Fruit fly (Drosophila melanogaster): Measurements from ENCODE around the gene Ada1-1.

The Ada1-1 gene

DNA sequence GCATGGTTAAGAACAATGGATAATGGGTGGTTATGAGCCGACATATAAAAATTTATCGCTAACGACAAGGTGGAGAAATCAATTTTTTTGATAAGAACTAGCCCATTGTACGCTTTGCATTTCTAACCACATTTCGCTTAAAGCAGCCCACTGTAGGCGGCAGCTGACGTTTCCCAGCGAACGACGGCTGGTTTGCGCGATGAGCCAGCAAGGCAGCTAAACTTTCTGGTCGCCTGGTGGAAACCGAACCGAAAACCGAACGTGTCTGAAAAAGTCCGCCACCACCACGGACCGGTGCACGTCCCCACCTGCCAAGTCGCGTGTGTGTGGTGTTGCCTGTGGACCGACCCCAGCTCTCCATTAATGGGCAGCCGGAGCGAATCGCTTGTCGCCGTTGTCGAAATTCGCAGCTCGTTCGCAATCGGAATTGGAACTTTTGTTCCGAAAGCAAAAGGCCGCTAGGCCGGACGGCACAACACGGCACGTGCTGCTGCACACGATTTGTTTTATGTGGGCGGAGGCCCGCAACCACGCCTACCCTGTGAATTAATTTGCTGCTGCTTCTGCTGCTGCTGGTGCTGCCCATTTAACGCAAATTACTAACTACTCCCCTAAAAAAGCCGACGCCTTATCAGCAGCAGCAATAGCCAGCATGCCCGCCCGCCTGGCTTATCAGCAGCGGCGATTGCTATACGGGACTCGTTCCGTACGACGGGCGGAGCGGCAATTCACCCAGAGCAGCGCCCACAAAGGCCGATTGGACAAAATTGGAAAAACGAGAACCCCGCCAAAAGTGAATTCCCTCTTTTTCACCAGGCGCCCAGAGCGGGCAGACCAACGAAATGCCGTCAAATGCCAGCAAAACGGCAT is 6.5 kb downstream of the Ada1-1 start:
- TF ChIP-seq CG11617 (GFP tag; optimal IDR thresholded peaks at IDR 0.05) = peak; percentile 47
- TF ChIP-seq CG7101 (tag; optimal IDR thresholded peaks at IDR 0.05) = peak; percentile 16
- peak; percentile 48 for TF ChIP-seq bab1 (GFP tag; optimal IDR thresholded peaks at IDR 0.05)
- TF ChIP-seq pad (GFP tag; optimal IDR thresholded peaks at IDR 0.05) = no peak
- TF ChIP-seq Hr96 (GFP tag; optimal IDR thresholded peaks at IDR 0.05) = peak; percentile 55
- TF ChIP-seq CG5204 (GFP tag; optimal IDR thresholded peaks at IDR 0.05) = peak; percentile 22
- peak; percentile 96 for TF ChIP-seq CG12768 (GFP tag; optimal IDR thresholded peaks at IDR 0.05)
- no peak for TF ChIP-seq CG7045 (GFP tag; optimal IDR thresholded peaks at IDR 0.05)
- TF ChIP-seq cic (GFP tag; optimal IDR thresholded peaks at IDR 0.05) = peak; percentile 97
- TF ChIP-seq Clk (GFP tag; optimal IDR thresholded peaks at IDR 0.05) = peak; percentile 18
- no peak for TF ChIP-seq kay (GFP tag; ENCODE audit: borderline replicate concordance)
- peak; percentile 29 for TF ChIP-seq CG33017 (tag; optimal IDR thresholded peaks at IDR 0.05)
- no peak for TF ChIP-seq CG14711 (tag; optimal IDR thresholded peaks at IDR 0.05)
- no peak for TF ChIP-seq cnc (optimal IDR thresholded peaks at IDR 0.05)
- TF ChIP-seq tj (GFP tag; optimal IDR thresholded peaks at IDR 0.05) = peak; percentile 76
- peak; percentile 62 for TF ChIP-seq ovo (GFP tag; optimal IDR thresholded peaks at IDR 0.05)
- TF ChIP-seq toe (GFP tag; optimal IDR thresholded peaks at IDR 0.05) = peak; percentile 17
- no peak for TF ChIP-seq Crg-1 (GFP tag; optimal IDR thresholded peaks at IDR 0.05)
- TF ChIP-seq Mnt (GFP tag; optimal IDR thresholded peaks at IDR 0.05) = peak; percentile 72
- no peak for TF ChIP-seq CG1620 (GFP tag; optimal IDR thresholded peaks at IDR 0.05)

DNA sequence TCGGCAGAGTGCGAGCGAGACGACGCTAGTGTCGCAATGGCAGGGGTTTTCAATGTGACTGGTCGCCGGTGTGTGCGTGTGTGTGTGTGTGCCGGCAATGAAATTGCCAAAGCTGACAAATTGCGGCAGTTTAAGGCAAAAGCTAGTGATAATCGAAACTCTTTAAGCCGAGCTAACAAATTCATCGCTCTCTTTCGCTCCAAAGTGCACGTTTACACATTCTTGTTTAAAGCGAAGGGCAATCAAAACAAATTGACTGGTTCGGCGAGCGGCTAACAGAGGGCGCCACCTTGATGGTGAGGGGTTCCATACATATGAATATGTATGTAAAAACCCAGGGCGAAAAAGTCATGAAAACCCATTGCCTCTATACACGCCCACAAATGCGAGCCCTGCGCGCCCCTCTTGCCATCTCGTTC is 7.2 kb downstream of the Ada1-1 start:
- no peak for TF ChIP-seq CG5204 (GFP tag; optimal IDR thresholded peaks at IDR 0.05)
- TF ChIP-seq tj (GFP tag; optimal IDR thresholded peaks at IDR 0.05) = peak; percentile 16
- peak; percentile 99 for TF ChIP-seq pad (GFP tag; optimal IDR thresholded peaks at IDR 0.05)
- no peak for TF ChIP-seq CG33017 (tag; optimal IDR thresholded peaks at IDR 0.05)
- TF ChIP-seq Hr96 (GFP tag; optimal IDR thresholded peaks at IDR 0.05) = peak; percentile 17
- no peak for TF ChIP-seq kay (GFP tag; ENCODE audit: borderline replicate concordance)
- TF ChIP-seq ovo (GFP tag; optimal IDR thresholded peaks at IDR 0.05) = no peak
- no peak for TF ChIP-seq Crg-1 (GFP tag; optimal IDR thresholded peaks at IDR 0.05)
- TF ChIP-seq toe (GFP tag; optimal IDR thresholded peaks at IDR 0.05) = no peak
- TF ChIP-seq CG12768 (GFP tag; optimal IDR thresholded peaks at IDR 0.05) = no peak
- TF ChIP-seq CG1620 (GFP tag; optimal IDR thresholded peaks at IDR 0.05) = no peak
- no peak for TF ChIP-seq CG11617 (GFP tag; optimal IDR thresholded peaks at IDR 0.05)
- TF ChIP-seq cic (GFP tag; optimal IDR thresholded peaks at IDR 0.05) = no peak
- no peak for TF ChIP-seq Mnt (GFP tag; optimal IDR thresholded peaks at IDR 0.05)
- TF ChIP-seq bab1 (GFP tag; optimal IDR thresholded peaks at IDR 0.05) = peak; percentile 23

DNA sequence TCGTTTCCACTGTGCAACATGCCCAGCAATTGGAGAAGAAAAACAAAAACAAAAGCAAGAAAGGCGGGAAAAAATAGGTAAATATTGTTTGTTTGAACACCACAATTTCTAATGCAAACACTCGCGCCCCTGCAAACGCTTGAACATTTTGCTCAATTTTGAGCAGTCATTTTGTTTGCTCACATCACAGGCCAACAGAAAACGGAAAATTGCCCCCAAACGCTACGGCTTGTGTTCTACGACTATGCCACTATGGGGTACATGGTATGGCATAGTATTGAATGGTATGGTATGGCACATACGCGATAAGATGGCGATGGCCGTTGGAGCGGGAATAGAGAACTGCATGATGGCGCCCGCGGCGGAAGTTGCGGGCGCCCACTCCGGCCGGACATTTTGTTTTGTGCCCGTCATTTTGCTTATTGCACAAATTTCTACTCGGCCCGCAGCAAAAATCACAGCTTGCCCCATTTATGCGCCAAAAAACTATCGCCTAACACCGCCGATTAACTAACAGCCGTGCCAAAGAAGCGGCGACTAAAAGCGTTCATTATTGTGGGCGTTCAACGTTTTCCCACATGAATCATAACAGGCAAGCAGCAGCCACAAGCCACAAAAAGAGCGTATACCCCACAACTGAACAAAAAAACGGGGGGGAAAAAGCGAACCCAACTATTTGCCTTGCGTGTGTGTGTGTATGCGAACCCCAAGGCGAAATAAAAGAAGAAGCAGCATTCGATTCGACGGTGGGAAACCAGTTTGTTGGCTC is 7.8 kb downstream of the Ada1-1 start:
- TF ChIP-seq CG14711 (tag; optimal IDR thresholded peaks at IDR 0.05) (peak; percentile 19), cic (GFP tag; optimal IDR thresholded peaks at IDR 0.05) (no peak), Hr96 (GFP tag; optimal IDR thresholded peaks at IDR 0.05) (no peak), kay (GFP tag; ENCODE audit: borderline replicate concordance) (peak; percentile 94), Clk (GFP tag; optimal IDR thresholded peaks at IDR 0.05) (no peak), Crg-1 (GFP tag; optimal IDR thresholded peaks at IDR 0.05) (no peak), pad (GFP tag; optimal IDR thresholded peaks at IDR 0.05) (no peak), ovo (GFP tag; optimal IDR thresholded peaks at IDR 0.05) (no peak), CG33017 (tag; optimal IDR thresholded peaks at IDR 0.05) (peak; percentile 58), CG1620 (GFP tag; optimal IDR thresholded peaks at IDR 0.05) (no peak), CG7045 (GFP tag; optimal IDR thresholded peaks at IDR 0.05) (no peak), toe (GFP tag; optimal IDR thresholded peaks at IDR 0.05) (peak; percentile 37), CG5204 (GFP tag; optimal IDR thresholded peaks at IDR 0.05) (peak; percentile 48), bab1 (GFP tag; optimal IDR thresholded peaks at IDR 0.05) (no peak), CG12768 (GFP tag; optimal IDR thresholded peaks at IDR 0.05) (no peak), CG7101 (tag; optimal IDR thresholded peaks at IDR 0.05) (peak; percentile 15), cnc (optimal IDR thresholded peaks at IDR 0.05) (peak in 1 of 2 experiments; percentile 15), tj (GFP tag; optimal IDR thresholded peaks at IDR 0.05) (no peak), Mnt (GFP tag; optimal IDR thresholded peaks at IDR 0.05) (no peak), CG11617 (GFP tag; optimal IDR thresholded peaks at IDR 0.05) (no peak)

DNA sequence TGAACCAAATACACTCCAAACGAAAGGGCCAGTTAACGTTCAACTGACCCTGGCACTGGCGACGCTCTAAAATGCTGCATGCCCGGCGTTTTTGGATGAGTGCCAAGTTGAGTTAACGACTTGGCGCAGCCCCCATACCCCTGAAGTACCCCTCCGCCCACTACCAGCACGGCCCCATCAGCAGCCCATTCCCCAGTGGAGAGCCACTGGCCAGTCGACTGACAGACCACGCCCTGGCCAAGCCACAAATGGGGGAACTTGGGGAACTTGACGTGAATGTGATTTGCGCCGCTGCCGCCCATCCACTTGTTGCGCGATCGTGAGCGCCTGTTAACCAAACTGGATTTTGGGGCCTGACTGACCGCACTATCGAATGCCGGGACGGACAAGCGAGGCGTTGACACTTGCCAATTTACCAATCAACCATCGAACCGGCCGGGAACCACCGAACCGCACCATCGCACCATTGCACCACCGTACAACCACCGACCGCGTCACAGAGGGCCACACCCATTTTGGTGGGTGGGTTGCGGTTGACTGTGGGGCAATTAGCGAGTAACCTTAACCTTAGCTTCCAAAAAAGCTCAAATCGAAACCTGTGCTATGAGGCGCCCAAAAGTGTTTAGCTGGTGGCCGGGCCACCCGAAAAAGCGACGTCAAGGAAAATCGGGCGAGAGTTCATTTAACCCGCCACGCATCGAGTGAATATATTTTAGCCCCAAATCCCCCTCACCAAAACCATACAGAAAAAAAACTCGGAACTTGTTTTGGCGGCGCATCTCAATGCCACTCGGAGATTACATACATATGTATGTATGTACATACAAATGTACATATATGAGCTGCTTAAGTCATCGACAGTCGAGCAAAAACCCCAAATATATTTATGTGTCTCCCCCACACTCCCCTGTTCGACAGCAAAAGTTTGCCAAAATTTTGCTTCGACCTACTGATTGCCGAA is 9.1 kb downstream of the Ada1-1 start:
- TF ChIP-seq Clk (GFP tag; optimal IDR thresholded peaks at IDR 0.05) (no peak), CG1620 (GFP tag; optimal IDR thresholded peaks at IDR 0.05) (no peak), toe (GFP tag; optimal IDR thresholded peaks at IDR 0.05) (no peak), Mnt (GFP tag; optimal IDR thresholded peaks at IDR 0.05) (no peak), CG12768 (GFP tag; optimal IDR thresholded peaks at IDR 0.05) (peak; percentile 67), CG5204 (GFP tag; optimal IDR thresholded peaks at IDR 0.05) (no peak), CG7101 (tag; optimal IDR thresholded peaks at IDR 0.05) (no peak), pad (GFP tag; optimal IDR thresholded peaks at IDR 0.05) (peak; percentile 93), CG11617 (GFP tag; optimal IDR thresholded peaks at IDR 0.05) (no peak), Crg-1 (GFP tag; optimal IDR thresholded peaks at IDR 0.05) (peak; percentile 35), Hr96 (GFP tag; optimal IDR thresholded peaks at IDR 0.05) (no peak), CG33017 (tag; optimal IDR thresholded peaks at IDR 0.05) (no peak), CG14711 (tag; optimal IDR thresholded peaks at IDR 0.05) (no peak), tj (GFP tag; optimal IDR thresholded peaks at IDR 0.05) (peak; percentile 11), cic (GFP tag; optimal IDR thresholded peaks at IDR 0.05) (peak; percentile 6), bab1 (GFP tag; optimal IDR thresholded peaks at IDR 0.05) (no peak), ovo (GFP tag; optimal IDR thresholded peaks at IDR 0.05) (peak; percentile 60), CG7045 (GFP tag; optimal IDR thresholded peaks at IDR 0.05) (no peak), kay (GFP tag; ENCODE audit: borderline replicate concordance) (no peak)
